Fruit fly (Drosophila melanogaster): ENCODE measurements around the gene Daxx.
A peak's percentile ranks its signal among the peaks of the same experiment; 100 is the strongest.

Daxx gene

DNA sequence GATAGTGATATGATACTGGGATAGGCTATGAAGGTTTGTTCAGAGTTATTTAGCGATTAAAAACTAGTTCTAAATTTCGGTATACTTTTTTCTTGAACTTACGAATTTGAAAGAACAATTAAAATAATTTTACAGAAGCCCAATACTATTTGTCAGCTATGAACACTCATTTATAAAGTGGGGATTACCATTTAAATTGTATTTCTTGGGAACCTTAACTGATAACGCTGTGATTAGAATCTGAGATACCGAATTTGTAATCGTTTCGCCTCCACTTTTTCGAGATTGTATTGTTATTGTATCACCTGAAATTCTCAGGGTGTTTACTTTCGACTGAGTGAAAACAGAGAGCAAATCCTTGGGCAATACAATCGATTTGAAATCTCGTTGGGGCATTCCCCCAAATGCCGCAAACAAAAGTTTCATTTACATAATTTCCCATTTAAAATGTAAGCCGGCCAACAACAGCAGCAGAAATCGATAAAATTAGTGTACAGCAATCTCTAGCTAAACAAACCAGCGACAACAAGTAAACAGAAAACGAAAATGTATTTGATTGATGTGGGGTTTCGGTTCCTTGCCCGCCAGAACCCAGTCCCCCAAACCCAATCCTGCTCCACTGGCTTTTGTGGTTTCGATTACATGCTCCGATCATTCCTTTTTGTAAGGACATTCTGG lies 20.1 kb downstream of the Daxx start:
- TF ChIP-seq fkh (GFP tag; optimal IDR thresholded peaks at IDR 0.05): peak; percentile 32
- TF ChIP-seq pdm3 (GFP tag; optimal IDR thresholded peaks at IDR 0.05): no peak

dm6 chr2L:6502887-6503723 lies 22.4 kb downstream of the Daxx start:
- no peak for TF ChIP-seq ss (GFP tag; optimal IDR thresholded peaks at IDR 0.05)
- TF ChIP-seq eg (GFP tag; IDR thresholded peaks at IDR 0.05): peak; percentile 67; the same call in 2 of the 3 replicates
- TF ChIP-seq dac (GFP tag; optimal IDR thresholded peaks at IDR 0.05): no peak
- TF ChIP-seq CG3032 (tag; optimal IDR thresholded peaks at IDR 0.05): no peak
- TF ChIP-seq Sox14 (GFP tag; optimal IDR thresholded peaks at IDR 0.05): no peak
- no peak for TF ChIP-seq Eip75B (GFP tag; optimal IDR thresholded peaks at IDR 0.05)
- no peak for TF ChIP-seq CG6163 (GFP tag; IDR thresholded peaks at IDR 0.05)
- peak; percentile 54; the same call in 2 of the 3 replicates for TF ChIP-seq CG8119 (GFP tag; IDR thresholded peaks at IDR 0.05)
- no peak for TF ChIP-seq CG6854 (GFP tag; optimal IDR thresholded peaks at IDR 0.05)
- TF ChIP-seq CG6276 (GFP tag; optimal IDR thresholded peaks at IDR 0.05): peak; percentile 80
- TF ChIP-seq CG32006 (GFP tag; optimal IDR thresholded peaks at IDR 0.05): peak; percentile 25
- no peak for TF ChIP-seq Gug (GFP tag; IDR thresholded peaks at IDR 0.05)
- no peak for TF ChIP-seq esn (GFP tag; optimal IDR thresholded peaks at IDR 0.05)
- TF ChIP-seq Hr39 (GFP tag; optimal IDR thresholded peaks at IDR 0.05): no peak
- TF ChIP-seq CG15336 (GFP tag; IDR thresholded peaks at IDR 0.05): peak; percentile 57
- TF ChIP-seq svp (GFP tag): no peak
- no peak for TF ChIP-seq Sox102F (GFP tag; optimal IDR thresholded peaks at IDR 0.05)
- no peak for TF ChIP-seq CG16779 (tag; optimal IDR thresholded peaks at IDR 0.05)
- no peak for TF ChIP-seq CG10631 (GFP tag; optimal IDR thresholded peaks at IDR 0.05)
- TF ChIP-seq salr (GFP tag; optimal IDR thresholded peaks at IDR 0.05): no peak
- TF ChIP-seq CG31627 (GFP tag; optimal IDR thresholded peaks at IDR 0.05): no peak
- TF ChIP-seq Blimp-1 (GFP tag; optimal IDR thresholded peaks at IDR 0.05): no peak
- no peak for TF ChIP-seq CG34406 (GFP tag; optimal IDR thresholded peaks at IDR 0.05)

DNA sequence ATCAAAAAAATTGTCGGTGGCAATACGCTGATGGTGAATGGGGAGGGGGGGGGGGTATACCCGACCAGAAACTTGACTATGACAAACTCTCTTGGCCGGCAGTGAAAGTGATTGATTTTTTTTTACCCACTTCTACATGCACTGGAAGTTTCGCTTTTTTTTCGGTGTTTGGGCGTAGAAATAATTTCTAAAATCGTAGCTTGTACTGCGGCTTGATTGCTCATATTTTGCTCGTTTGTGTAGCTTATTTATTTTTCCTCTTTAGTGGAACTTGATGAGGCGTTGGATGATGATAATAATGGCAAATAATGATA lies 23.0 kb downstream of the Daxx start:
- TF ChIP-seq CG6276 (GFP tag; optimal IDR thresholded peaks at IDR 0.05) (peak; percentile 56), CG3919 (GFP tag; optimal IDR thresholded peaks at IDR 0.05) (no peak), dac (GFP tag; optimal IDR thresholded peaks at IDR 0.05) (no peak), CG10669 (GFP tag; optimal IDR thresholded peaks at IDR 0.05) (no peak)

- TF ChIP-seq Eip75B (GFP tag; optimal IDR thresholded peaks at IDR 0.05): peak; percentile 38
- TF ChIP-seq CG10631 (GFP tag; optimal IDR thresholded peaks at IDR 0.05): peak; percentile 56
- TF ChIP-seq CG6854 (GFP tag; optimal IDR thresholded peaks at IDR 0.05): no peak
- TF ChIP-seq CG6808 (GFP tag; optimal IDR thresholded peaks at IDR 0.05): peak; percentile 39
- TF ChIP-seq CG8119 (GFP tag; IDR thresholded peaks at IDR 0.05): peak; percentile 64
- TF ChIP-seq OdsH (GFP tag; optimal IDR thresholded peaks at IDR 0.05): peak; percentile 73
- peak; percentile 64 for TF ChIP-seq CG6792 (GFP tag; optimal IDR thresholded peaks at IDR 0.05)
- peak; percentile 54 for TF ChIP-seq net (GFP tag; optimal IDR thresholded peaks at IDR 0.05)
- TF ChIP-seq CG10669 (GFP tag; optimal IDR thresholded peaks at IDR 0.05): peak; percentile 44
- peak; percentile 73 for TF ChIP-seq eg (GFP tag; IDR thresholded peaks at IDR 0.05)
- no peak for TF ChIP-seq Eip93F (GFP tag; optimal IDR thresholded peaks at IDR 0.05)
- TF ChIP-seq Sox15 (GFP tag; optimal IDR thresholded peaks at IDR 0.05): peak; percentile 57
- peak; percentile 28 for TF ChIP-seq Sox14 (GFP tag; optimal IDR thresholded peaks at IDR 0.05)
- peak; percentile 41 for TF ChIP-seq cyc (GFP tag; optimal IDR thresholded peaks at IDR 0.05)
- TF ChIP-seq Met (GFP tag; optimal IDR thresholded peaks at IDR 0.05): peak; percentile 37
- no peak for TF ChIP-seq topi (GFP tag; optimal IDR thresholded peaks at IDR 0.05)
- peak; percentile 68 for TF ChIP-seq acj6 (GFP tag; optimal IDR thresholded peaks at IDR 0.05)
- TF ChIP-seq Hr4 (GFP tag; optimal IDR thresholded peaks at IDR 0.05): peak; percentile 58
- peak; percentile 69 for TF ChIP-seq CG15336 (GFP tag; IDR thresholded peaks at IDR 0.05)
- TF ChIP-seq CG34406 (GFP tag; optimal IDR thresholded peaks at IDR 0.05): peak; percentile 70
- peak; percentile 68; the same call in 2 of the 3 replicates for TF ChIP-seq CG6163 (GFP tag; IDR thresholded peaks at IDR 0.05)
- no peak for TF ChIP-seq fkh (GFP tag; optimal IDR thresholded peaks at IDR 0.05)
- TF ChIP-seq Smox (GFP tag; optimal IDR thresholded peaks at IDR 0.05): no peak
- TF ChIP-seq spab (GFP tag; optimal IDR thresholded peaks at IDR 0.05): peak; percentile 26
- TF ChIP-seq svp (GFP tag): no peak
- peak; percentile 23 for TF ChIP-seq dsx (GFP tag; optimal IDR thresholded peaks at IDR 0.05; ENCODE audit: poor library complexity, severe bottlenecking)
- TF ChIP-seq Eip78C (GFP tag): peak; percentile 90
Measured at dm6 chr2L:6508666-6509065, 27.9 kb downstream of the Daxx start.
